Fruit fly (Drosophila melanogaster) whole organism, embryonic: ENCODE data around the gene Art4.
A peak's percentile ranks its signal among the peaks of the same experiment; 100 is the strongest.

ENCODE experiments used
- Adf1 ChIP-seq: fragments of 200-800 bp; sonication (Bioruptor generic); IDR thresholded peaks from 2 replicates; pipeline ENCODE4 v1.3.6; 2022; ENCODE audit warnings: missing biosample characterization, missing genetic modification characterization
- CG1024 ChIP-seq: fragments of 200-800 bp; sonication (Bioruptor generic); IDR thresholded peaks from 2 replicates; pipeline ENCODE4 v1.3.6; 2022; ENCODE audit warnings: missing biosample characterization, missing genetic modification characterization
- CG10274 ChIP-seq: fragments of 200-800 bp; sonication (Bioruptor generic); optimal IDR thresholded peaks from 3 replicates; lab custom pipeline; 2017; ENCODE audit warnings: missing biosample characterization, mild to moderate bottlenecking, missing genetic modification characterization
- CG10462 ChIP-seq: fragments of 200-800 bp; sonication (Bioruptor generic); optimal IDR thresholded peaks from 2 replicates; lab custom pipeline; 2016; ENCODE audit warnings: missing biosample characterization, missing genetic modification characterization
- CG11398 ChIP-seq: fragments of 200-800 bp; sonication (Bioruptor generic); optimal IDR thresholded peaks from 2 replicates; lab custom pipeline; 2016; ENCODE audit warnings: missing biosample characterization, missing genetic modification characterization
- CG11456 ChIP-seq: fragments of 200-800 bp; sonication (Bioruptor generic); IDR thresholded peaks from 3 replicates; pipeline ENCODE4 v1.3.6; 2022; ENCODE audit warnings: missing biosample characterization, missing genetic modification characterization
- CG11723 ChIP-seq: fragments of 200-800 bp; sonication (Bioruptor generic); optimal IDR thresholded peaks from 2 replicates; lab custom pipeline; 2017; ENCODE audit warnings: missing biosample characterization, mild to moderate bottlenecking, missing genetic modification characterization
- CG12219 ChIP-seq: fragments of 200-800 bp; sonication (Bioruptor generic); optimal IDR thresholded peaks from 3 replicates; lab custom pipeline; 2018; ENCODE audit warnings: missing biosample characterization, mild to moderate bottlenecking, missing genetic modification characterization
- CG12236 ChIP-seq: fragments of 200-800 bp; sonication (Bioruptor generic); optimal IDR thresholded peaks from 2 replicates; lab custom pipeline; 2016; ENCODE audit warnings: missing biosample characterization, missing genetic modification characterization
- CG1233 ChIP-seq: fragments of 200-800 bp; sonication (Bioruptor generic); optimal IDR thresholded peaks from 4 replicates; lab custom pipeline; 2018; ENCODE audit warnings: missing biosample characterization, mild to moderate bottlenecking, missing genetic modification characterization
- CG13424 ChIP-seq: fragments of 200-800 bp; sonication (Bioruptor generic); optimal IDR thresholded peaks from 2 replicates; lab custom pipeline; 2019; ENCODE audit warnings: missing biosample characterization, mild to moderate bottlenecking, missing genetic modification characterization, moderate library complexity
- CG13775 ChIP-seq: fragments of 200-800 bp; sonication (Bioruptor generic); optimal IDR thresholded peaks from 3 replicates; lab custom pipeline; 2017; ENCODE audit warnings: missing biosample characterization, mild to moderate bottlenecking, missing genetic modification characterization
- CG14014 ChIP-seq: fragments of 200-800 bp; sonication (Bioruptor generic); IDR thresholded peaks from 2 replicates; pipeline ENCODE4 v1.3.6; 2022; ENCODE audit warnings: missing biosample characterization, missing genetic modification characterization
- CG16815 ChIP-seq: fragments of 200-800 bp; sonication (Bioruptor generic); optimal IDR thresholded peaks from 3 replicates; lab custom pipeline; 2017; ENCODE audit warnings: missing biosample characterization, mild to moderate bottlenecking, missing genetic modification characterization
- CG17359 ChIP-seq: fragments of 200-800 bp; sonication (Bioruptor generic); optimal IDR thresholded peaks from 3 replicates; lab custom pipeline; 2018; ENCODE audit warnings: missing biosample characterization, mild to moderate bottlenecking, missing genetic modification characterization, moderate library complexity
- CG17912 ChIP-seq: fragments of 200-800 bp; sonication (Bioruptor generic); optimal IDR thresholded peaks from 2 replicates; lab custom pipeline; 2018; ENCODE audit warnings: missing biosample characterization, mild to moderate bottlenecking, missing genetic modification characterization
- CG1792 ChIP-seq: fragments of 200-800 bp; sonication (Bioruptor generic); optimal IDR thresholded peaks from 2 replicates; lab custom pipeline; 2016; ENCODE audit warnings: missing biosample characterization, missing genetic modification characterization
- CG18619 ChIP-seq: fragments of 200-800 bp; sonication (Bioruptor generic); optimal IDR thresholded peaks from 3 replicates; lab custom pipeline; 2017; ENCODE audit warnings: missing biosample characterization, mild to moderate bottlenecking, missing genetic modification characterization
- CG18764 ChIP-seq: fragments of 200-800 bp; sonication (Bioruptor generic); optimal IDR thresholded peaks from 3 replicates; lab custom pipeline; 2016; ENCODE audit warnings: missing biosample characterization, missing genetic modification characterization
- CG2116 ChIP-seq: fragments of 200-800 bp; sonication (Bioruptor generic); optimal IDR thresholded peaks from 3 replicates; lab custom pipeline; 2018; ENCODE audit warnings: missing biosample characterization, mild to moderate bottlenecking, missing genetic modification characterization
- CG3065 ChIP-seq: fragments of 200-800 bp; sonication (Bioruptor generic); optimal IDR thresholded peaks from 2 replicates; lab custom pipeline; 2016; ENCODE audit warnings: missing biosample characterization, missing genetic modification characterization
- CG31388 ChIP-seq: fragments of 200-800 bp; sonication (Bioruptor generic); optimal IDR thresholded peaks from 2 replicates; lab custom pipeline; 2016; ENCODE audit warnings: missing biosample characterization, missing genetic modification characterization
- CG3163 ChIP-seq: fragments of 200-800 bp; sonication (Bioruptor generic); optimal IDR thresholded peaks from 3 replicates; lab custom pipeline; 2016; ENCODE audit warnings: missing biosample characterization, missing genetic modification characterization
- CG4730 ChIP-seq: fragments of 200-800 bp; sonication (Bioruptor generic); IDR thresholded peaks from 2 replicates; pipeline ENCODE4 v1.3.6; 2022; ENCODE audit warnings: missing biosample characterization, missing genetic modification characterization
- CG6654 ChIP-seq: fragments of 200-800 bp; sonication (Bioruptor generic); optimal IDR thresholded peaks from 2 replicates; lab custom pipeline; 2017; ENCODE audit warnings: missing biosample characterization, mild to moderate bottlenecking, missing genetic modification characterization
- CG6854 ChIP-seq: fragments of 200-800 bp; sonication (Bioruptor generic); optimal IDR thresholded peaks from 3 replicates; lab custom pipeline; 2017; ENCODE audit warnings: missing biosample characterization, mild to moderate bottlenecking, missing genetic modification characterization
- CG7271 ChIP-seq: fragments of 200-800 bp; sonication (Bioruptor generic); optimal IDR thresholded peaks from 2 replicates; lab custom pipeline; 2018; ENCODE audit warnings: missing biosample characterization, mild to moderate bottlenecking, missing genetic modification characterization, moderate library complexity
- CG9215 ChIP-seq: fragments of 200-800 bp; sonication (Bioruptor generic); IDR thresholded peaks from 2 replicates; pipeline ENCODE4 v1.3.6; 2022; ENCODE audit warnings: missing biosample characterization, missing genetic modification characterization
- D19B ChIP-seq: fragments of 200-800 bp; sonication (Bioruptor generic); optimal IDR thresholded peaks from 2 replicates; lab custom pipeline; 2017; ENCODE audit warnings: missing biosample characterization, mild to moderate bottlenecking, missing genetic modification characterization
- Dip3 ChIP-seq: fragments of 200-800 bp; sonication (Bioruptor generic); optimal IDR thresholded peaks from 3 replicates; lab custom pipeline; 2016; ENCODE audit warnings: missing biosample characterization, missing genetic modification characterization
- Drgx ChIP-seq: fragments of 200-800 bp; sonication (Bioruptor generic); IDR thresholded peaks from 2 replicates; pipeline ENCODE4 v1.3.6; 2022; ENCODE audit warnings: missing biosample characterization, missing genetic modification characterization
- Ets97D ChIP-seq: fragments of 200-800 bp; sonication (Bioruptor generic); optimal IDR thresholded peaks from 3 replicates; lab custom pipeline; 2016; ENCODE audit warnings: missing biosample characterization, missing genetic modification characterization
- HHEX ChIP-seq: fragments of 200-800 bp; sonication (Bioruptor generic); optimal IDR thresholded peaks from 3 replicates; lab custom pipeline; 2017; ENCODE audit warnings: missing biosample characterization, mild to moderate bottlenecking, missing genetic modification characterization, missing genetic modification reagents
- HLH4C ChIP-seq: fragments of 200-800 bp; sonication (Bioruptor generic); IDR thresholded peaks from 3 replicates; pipeline ENCODE4 v1.3.6; 2022; ENCODE audit warnings: missing biosample characterization, missing genetic modification characterization; ENCODE audit not compliant: partially characterized antibody
- Lpt ChIP-seq: fragments of >200 bp; optimal IDR thresholded peaks from 2 replicates; lab custom pipeline; 2018; ENCODE audit warnings: missing biosample characterization, missing genetic modification characterization
- Neu2 ChIP-seq: fragments of 200-800 bp; sonication (Bioruptor generic); optimal IDR thresholded peaks from 3 replicates; lab custom pipeline; 2016; ENCODE audit warnings: missing biosample characterization, missing genetic modification characterization, borderline replicate concordance
- Sin3A ChIP-seq: fragments of >200 bp; optimal IDR thresholded peaks from 2 replicates; lab custom pipeline; 2018
- Sry-δ ChIP-seq: fragments of 200-800 bp; sonication (Bioruptor generic); optimal IDR thresholded peaks from 2 replicates; lab custom pipeline; 2016; ENCODE audit warnings: missing biosample characterization, missing genetic modification characterization
- Taf1 ChIP-seq: fragments of 200-800 bp; sonication (Bioruptor generic); IDR thresholded peaks from 2 replicates; pipeline ENCODE4 v1.3.6; 2022; ENCODE audit warnings: missing biosample characterization, missing genetic modification characterization
- Vsx1 ChIP-seq: fragments of 200-800 bp; sonication (Bioruptor generic); optimal IDR thresholded peaks from 2 replicates; lab custom pipeline; 2017; ENCODE audit warnings: missing biosample characterization, mild to moderate bottlenecking, missing genetic modification characterization, missing genetic modification reagents
- ash1 ChIP-seq: fragments of 200-800 bp; sonication (Bioruptor generic); optimal IDR thresholded peaks from 2 replicates; lab custom pipeline; 2018; ENCODE audit warnings: missing biosample characterization, mild to moderate bottlenecking, missing genetic modification characterization
- chm ChIP-seq: fragments of 200-800 bp; sonication (Bioruptor generic); IDR thresholded peaks from 2 replicates; pipeline ENCODE4 v1.3.6; 2022; ENCODE audit warnings: missing biosample characterization, missing genetic modification characterization
- dimm ChIP-seq: fragments of 200-800 bp; sonication (Bioruptor generic); IDR thresholded peaks from 2 replicates; pipeline ENCODE4 v1.3.6; 2022; ENCODE audit warnings: missing biosample characterization, missing genetic modification characterization
- jing ChIP-seq: fragments of 200-800 bp; sonication (Bioruptor generic); optimal IDR thresholded peaks from 2 replicates; lab custom pipeline; 2018; ENCODE audit warnings: missing biosample characterization, mild to moderate bottlenecking, missing genetic modification characterization
- kah ChIP-seq: fragments of 200-800 bp; sonication (Bioruptor generic); optimal IDR thresholded peaks from 2 replicates; lab custom pipeline; 2018; ENCODE audit warnings: missing biosample characterization, mild to moderate bottlenecking, missing genetic modification characterization
- klu ChIP-seq: fragments of 200-800 bp; sonication (Bioruptor generic); IDR thresholded peaks from 2 replicates; pipeline ENCODE4 v1.3.6; 2022; ENCODE audit warnings: missing biosample characterization, missing genetic modification characterization
- kni ChIP-seq: fragments of 200-800 bp; sonication (Bioruptor generic); optimal IDR thresholded peaks from 3 replicates; lab custom pipeline; 2017; ENCODE audit warnings: mild to moderate bottlenecking, missing biosample characterization, missing genetic modification reagents, missing genetic modification characterization
- maf-S ChIP-seq: fragments of 200-800 bp; sonication (Bioruptor generic); optimal IDR thresholded peaks from 2 replicates; lab custom pipeline; 2016; ENCODE audit warnings: missing biosample characterization, missing genetic modification characterization
- peb ChIP-seq: fragments of 200-800 bp; sonication (Bioruptor generic); IDR thresholded peaks from 2 replicates; pipeline ENCODE4 v1.3.6; 2022; ENCODE audit warnings: missing biosample characterization, missing genetic modification characterization
- sob ChIP-seq: fragments of 200-800 bp; sonication (Bioruptor generic); IDR thresholded peaks from 2 replicates; pipeline ENCODE4 v1.3.6; 2022; ENCODE audit warnings: missing biosample characterization, missing genetic modification characterization
- wdn ChIP-seq: fragments of 200-800 bp; sonication (Bioruptor generic); IDR thresholded peaks from 2 replicates; pipeline ENCODE4 v1.3.6; 2022; ENCODE audit warnings: missing biosample characterization, missing genetic modification characterization

The Art4 gene

dm6 chr3R:10024032-10024712 lies 38.3 kb upstream of the Art4 start (continued):
- TF ChIP-seq CG6854 (GFP tag; lab: Kevin White, UChicago) (peak; percentile 43), CG1024 (GFP tag; lab: Robert Waterston, UW) (no peak), CG14014 (GFP tag; lab: Robert Waterston, UW) (peak; percentile 63), Ets97D (GFP tag; lab: Kevin White, UChicago) (no peak), CG4730 (GFP tag; lab: Robert Waterston, UW) (no peak), Dip3 (GFP tag; lab: Kevin White, UChicago) (no peak), CG18764 (no peak), CG11723 (no peak), Taf1 (GFP tag; lab: Robert Waterston, UW) (no peak; the same call in 1 of the 2 replicates), CG12219 (GFP tag; lab: Kevin White, UChicago) (no peak), CG16815 (no peak), Vsx1 (GFP tag; lab: Kevin White, UChicago) (no peak), CG11398 (no peak), CG10462 (GFP tag; lab: Kevin White, UChicago) (no peak), HLH4C (no peak), CG2116 (GFP tag; lab: Kevin White, UChicago) (no peak), D19B (peak; percentile 4), CG13424 (no peak), CG10274 (GFP tag; lab: Kevin White, UChicago) (peak; percentile 72), CG9215 (0 out of 2 replicates have a peak, but pooled peaks have one; percentile 22), kni (GFP tag; lab: Kevin White, UChicago) (no peak), CG18619 (GFP tag; lab: Kevin White, UChicago) (no peak), Drgx (GFP tag; lab: Robert Waterston, UW) (no peak), CG3065 (GFP tag; lab: Kevin White, UChicago) (no peak), sob (GFP tag; lab: Robert Waterston, UW) (peak; percentile 67), jing (no peak), Sry-δ (GFP tag; lab: Kevin White, UChicago) (no peak), Adf1 (no peak), kah (GFP tag; lab: Kevin White, UChicago) (no peak), CG31388 (GFP tag; lab: Kevin White, UChicago) (no peak), maf-S (GFP tag; lab: Kevin White, UChicago) (no peak), klu (GFP tag; lab: Robert Waterston, UW) (no peak), Neu2 (no peak), ash1 (no peak), CG7271 (tag; lab: Kevin White, UChicago) (no peak), dimm (no peak), CG11456 (GFP tag; lab: Robert Waterston, UW) (peak; percentile 57; the same call in 1 of the 3 replicates), CG1792 (GFP tag; lab: Kevin White, UChicago) (peak; percentile 20), chm (no peak), peb (GFP tag; lab: Robert Waterston, UW) (no peak), CG17912 (GFP tag; lab: Kevin White, UChicago) (no peak), CG13775 (GFP tag; lab: Kevin White, UChicago) (peak; percentile 9), CG3163 (no peak), Sin3A (lab: Kevin White, UChicago) (no peak), Lpt (no peak), CG12236 (no peak), CG17359 (tag; lab: Kevin White, UChicago) (no peak), HHEX (GFP tag; lab: Kevin White, UChicago) (peak; percentile 50), wdn (0 out of 2 replicates have a peak, but pooled peaks have one; percentile 32), CG1233 (no peak), CG6654 (GFP tag; lab: Kevin White, UChicago) (no peak)
